Fruit fly (Drosophila melanogaster) whole organism, embryonic: ENCODE results near the gene Ids.

Experiments
- CG2712 ChIP-seq: fragments of 200-800 bp; optimal IDR thresholded peaks from 3 replicates; lab custom pipeline; 2019; ENCODE audit warnings: missing biosample characterization, mild to moderate bottlenecking, missing genetic modification characterization, moderate library complexity
- CG30403 ChIP-seq: fragments of 200-800 bp; sonication (Bioruptor generic); optimal IDR thresholded peaks from 3 replicates; lab custom pipeline; 2016; ENCODE audit warnings: missing biosample characterization, missing genetic modification characterization
- CG9437 ChIP-seq: fragments of 200-800 bp; sonication (Bioruptor generic); optimal IDR thresholded peaks from 2 replicates; lab custom pipeline; 2018; ENCODE audit warnings: missing biosample characterization, mild to moderate bottlenecking, missing genetic modification characterization
- Elba2 ChIP-seq: fragments of 200-800 bp; sonication (Bioruptor generic); optimal IDR thresholded peaks from 3 replicates; lab custom pipeline; 2016; ENCODE audit warnings: missing biosample characterization, missing genetic modification characterization
- Lhr ChIP-seq: fragments of 200-800 bp; sonication (Bioruptor generic); optimal IDR thresholded peaks from 3 replicates; lab custom pipeline; 2017; ENCODE audit warnings: mild to moderate bottlenecking, missing biosample characterization, missing genetic modification reagents, missing genetic modification characterization
- caup ChIP-seq: fragments of 200-800 bp; sonication (Bioruptor generic); optimal IDR thresholded peaks from 3 replicates; lab custom pipeline; 2017; ENCODE audit warnings: missing biosample characterization, mild to moderate bottlenecking, missing genetic modification characterization, moderate library complexity; ENCODE audit not compliant: severe bottlenecking
- ro ChIP-seq: fragments of 200-800 bp; sonication (Bioruptor generic); IDR thresholded peaks from 2 replicates; pipeline ENCODE4 v1.3.6; 2022; ENCODE audit warnings: missing biosample characterization, missing genetic modification characterization

dm6 chr3L:3353297-3353696 is 24.8 kb upstream of the Ids start:
- no peak for TF ChIP-seq CG9437 (GFP tag; lab: Kevin White, UChicago)
- no peak for TF ChIP-seq CG30403 (GFP tag; lab: Kevin White, UChicago)
- TF ChIP-seq ro: no peak
- no peak for TF ChIP-seq caup (GFP tag; lab: Kevin White, UChicago)
- no peak for TF ChIP-seq CG2712 (tag; lab: Kevin White, UChicago)
- TF ChIP-seq Elba2 (GFP tag; lab: Kevin White, UChicago): no peak
- no peak for TF ChIP-seq Lhr
